Worm (Caenorhabditis elegans) whole organism, L4/young adult: ENCODE measurements around the gene T26A5.8.

ENCODE experiments used
- W03F9.2 ChIP-seq: fragments of 150-350 bp; optimal IDR thresholded peaks from 2 replicates; lab custom pipeline; 2014; ENCODE audit warnings: missing biosample characterization, missing genetic modification characterization
- him-1 ChIP-seq: sonication (generic microtip); optimal IDR thresholded peaks from 2 replicates; lab custom pipeline; 2016; ENCODE audit warnings: missing genotype, missing genetic modification reagents, missing genetic modification characterization, missing compliant biosample characterization

DNA sequence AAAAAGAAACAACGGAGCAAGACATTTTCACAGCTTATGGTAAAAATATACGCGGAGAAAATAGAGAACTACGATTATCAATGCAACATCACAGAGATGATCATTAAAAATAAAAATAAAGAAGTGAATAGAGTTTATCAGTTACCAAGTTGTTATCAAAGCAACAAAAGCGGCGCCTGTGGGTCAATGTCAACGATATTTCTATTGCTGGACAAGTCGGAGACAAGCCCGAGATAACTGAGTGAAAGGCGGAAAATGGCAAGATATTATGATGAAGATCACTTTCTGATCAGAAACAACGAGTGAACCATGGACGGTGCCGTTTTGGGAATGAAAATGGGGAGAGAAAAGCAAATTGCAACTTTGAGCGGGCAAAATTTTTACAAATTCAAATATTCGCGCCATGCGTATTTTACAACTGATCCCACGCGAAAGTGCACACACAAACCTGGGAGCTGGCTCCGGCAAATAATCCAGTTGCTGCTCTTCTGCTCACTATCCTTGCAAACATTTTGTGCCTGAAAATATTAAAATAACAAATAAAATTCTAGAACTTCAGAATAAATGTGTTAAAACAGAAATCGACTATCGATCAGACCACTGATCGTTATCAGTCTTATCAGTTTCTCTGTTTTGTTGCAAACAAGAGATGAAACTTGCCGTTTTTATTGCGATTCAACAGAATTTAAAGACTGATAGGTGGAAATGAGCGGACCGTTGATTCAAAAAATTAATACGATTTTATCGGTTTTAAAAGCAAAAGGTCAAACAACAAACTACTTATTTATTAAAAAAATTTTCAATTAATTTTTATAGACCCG is 20.1 kb downstream of the T26A5.8 start, which contains the start of gene mel-32:
- no peak for TF ChIP-seq him-1 (tag; lab: Kevin White, UChicago)
- TF ChIP-seq W03F9.2 (tag; lab: Kevin White, UChicago) = no peak
